Worm (Caenorhabditis elegans) whole organism, late embryonic: Measurements from ENCODE around the gene F20A1.2.

Experiments used
- Y22D7AL.16 ChIP-seq: sonication (generic microtip); optimal IDR thresholded peaks from 2 replicates; lab custom pipeline; 2016; ENCODE audit warnings: missing genetic modification characterization, missing compliant biosample characterization
- dve-1 ChIP-seq: sonication (generic microtip); optimal IDR thresholded peaks from 2 replicates; lab custom pipeline; 2017; ENCODE audit warnings: antibody characterized with exemption, mild to moderate bottlenecking, missing genetic modification characterization, missing compliant biosample characterization
- hlh-8 ChIP-seq: sonication (generic microtip); optimal IDR thresholded peaks from 2 replicates; lab custom pipeline; 2016; ENCODE audit warnings: missing genotype, missing genetic modification characterization, missing compliant biosample characterization
- mec-3 ChIP-seq: sonication (generic microtip); optimal IDR thresholded peaks from 2 replicates; lab custom pipeline; 2016; ENCODE audit warnings: borderline replicate concordance, missing genetic modification characterization, missing compliant biosample characterization
- ref-2 ChIP-seq: sonication (generic microtip); optimal IDR thresholded peaks from 2 replicates; lab custom pipeline; 2016; ENCODE audit warnings: missing genetic modification characterization, missing compliant biosample characterization
- unc-42 ChIP-seq: sonication (generic microtip); optimal IDR thresholded peaks from 2 replicates; lab custom pipeline; 2016; ENCODE audit warnings: missing genotype, missing genetic modification characterization, missing compliant biosample characterization
- unc-86 ChIP-seq: sonication (generic microtip); optimal IDR thresholded peaks from 2 replicates; lab custom pipeline; 2016; ENCODE audit warnings: missing genetic modification characterization, missing compliant biosample characterization
- ztf-16 ChIP-seq: sonication (generic microtip); optimal IDR thresholded peaks from 2 replicates; lab custom pipeline; 2017; ENCODE audit warnings: missing genetic modification characterization, missing compliant biosample characterization

- TF ChIP-seq unc-86 (tag; lab: Kevin White, UChicago) (no peak), ref-2 (tag; lab: Kevin White, UChicago) (no peak), dve-1 (tag; lab: Kevin White, UChicago) (no peak), ztf-16 (tag; lab: Kevin White, UChicago) (no peak), unc-42 (tag; lab: Kevin White, UChicago) (no peak), Y22D7AL.16 (tag; lab: Kevin White, UChicago) (no peak), hlh-8 (tag; lab: Kevin White, UChicago) (no peak), mec-3 (no peak)
Observed at ce11 chrV:7047512-7047911, 1.4 kb downstream of the F20A1.2 start, which contains the start of gene F20A1.8.
